Worm (Caenorhabditis elegans) whole organism, late embryonic: ENCODE data around the gene ugt-47.

Source experiments
- C38D4.7 ChIP-seq: fragments of 200-800 bp; sonication (Bioruptor generic); optimal IDR thresholded peaks from 2 replicates; lab custom pipeline; 2018; ENCODE audit warnings: mild to moderate bottlenecking, missing genetic modification characterization, moderate library complexity, missing compliant biosample characterization
- K09A11.1 ChIP-seq: sonication (generic microtip); optimal IDR thresholded peaks from 2 replicates; lab custom pipeline; 2017; ENCODE audit warnings: antibody characterized with exemption, mild to moderate bottlenecking, missing genetic modification characterization, missing compliant biosample characterization; ENCODE audit not compliant: insufficient read depth
- T23F11.4 ChIP-seq: fragments of 200-800 bp; sonication (Bioruptor generic); optimal IDR thresholded peaks from 2 replicates; lab custom pipeline; 2018; ENCODE audit warnings: mild to moderate bottlenecking, missing genetic modification characterization, missing compliant biosample characterization
- ahr-1 ChIP-seq: sonication (generic microtip); optimal IDR thresholded peaks from 2 replicates; lab custom pipeline; 2016; ENCODE audit warnings: missing genetic modification characterization, missing compliant biosample characterization
- ama-1 ChIP-seq: fragments of 150-350 bp; optimal IDR thresholded peaks from 2 replicates; lab custom pipeline; 2014
- ceh-14 ChIP-seq: sonication (generic microtip); optimal IDR thresholded peaks from 2 replicates; lab custom pipeline; 2016; ENCODE audit warnings: missing genotype, missing genetic modification characterization, missing compliant biosample characterization
- ceh-18 ChIP-seq: sonication (generic microtip); optimal IDR thresholded peaks from 2 replicates; lab custom pipeline; 2016; ENCODE audit warnings: missing genetic modification characterization, missing compliant biosample characterization
- ceh-19 ChIP-seq: fragments of 200-800 bp; sonication (Bioruptor generic); optimal IDR thresholded peaks from 2 replicates; lab custom pipeline; 2018; ENCODE audit warnings: mild to moderate bottlenecking, missing genetic modification characterization, missing compliant biosample characterization
- ceh-2 ChIP-seq: sonication (generic microtip); optimal IDR thresholded peaks from 2 replicates; lab custom pipeline; 2016; ENCODE audit warnings: missing genotype, missing genetic modification characterization, missing compliant biosample characterization
- ceh-22 ChIP-seq: sonication (generic microtip); optimal IDR thresholded peaks from 2 replicates; lab custom pipeline; 2017; ENCODE audit warnings: missing biosample characterization, missing genetic modification characterization
- ceh-24 ChIP-seq: sonication (generic microtip); optimal IDR thresholded peaks from 2 replicates; lab custom pipeline; 2016; ENCODE audit warnings: mild to moderate bottlenecking, missing genetic modification characterization, missing compliant biosample characterization
- ceh-31 ChIP-seq: sonication (generic microtip); optimal IDR thresholded peaks from 2 replicates; lab custom pipeline; 2016; ENCODE audit warnings: missing genetic modification characterization, missing compliant biosample characterization
- ceh-48 ChIP-seq: sonication (generic microtip); optimal IDR thresholded peaks from 2 replicates; lab custom pipeline; 2016; ENCODE audit warnings: missing genetic modification characterization, inconsistent platforms, missing compliant biosample characterization
- ceh-6 ChIP-seq: fragments of 200-800 bp; sonication (Bioruptor generic); optimal IDR thresholded peaks from 2 replicates; lab custom pipeline; 2018; ENCODE audit warnings: mild to moderate bottlenecking, missing genetic modification characterization, missing compliant biosample characterization
- che-1 ChIP-seq: sonication (generic microtip); optimal IDR thresholded peaks from 2 replicates; lab custom pipeline; 2016; ENCODE audit warnings: mild to moderate bottlenecking, missing genetic modification characterization, missing compliant biosample characterization
- dve-1 ChIP-seq: sonication (generic microtip); optimal IDR thresholded peaks from 2 replicates; lab custom pipeline; 2017; ENCODE audit warnings: antibody characterized with exemption, mild to moderate bottlenecking, missing genetic modification characterization, missing compliant biosample characterization
- ets-4 ChIP-seq: sonication (generic microtip); optimal IDR thresholded peaks from 2 replicates; lab custom pipeline; 2016; ENCODE audit warnings: missing genetic modification characterization, missing compliant biosample characterization
- fax-1 ChIP-seq: sonication (generic microtip); optimal IDR thresholded peaks from 2 replicates; lab custom pipeline; 2016; ENCODE audit warnings: missing genotype, missing genetic modification characterization, missing compliant biosample characterization
- fkh-6 ChIP-seq: sonication (generic microtip); optimal IDR thresholded peaks from 2 replicates; lab custom pipeline; 2016; ENCODE audit warnings: missing genetic modification characterization, missing compliant biosample characterization
- gmeb-2 ChIP-seq: sonication (generic microtip); optimal IDR thresholded peaks from 2 replicates; lab custom pipeline; 2016; ENCODE audit warnings: missing genetic modification characterization, inconsistent platforms, missing compliant biosample characterization
- hlh-13 ChIP-seq: fragments of 200-800 bp; sonication (Bioruptor generic); optimal IDR thresholded peaks from 2 replicates; lab custom pipeline; 2018; ENCODE audit warnings: mild to moderate bottlenecking, missing genetic modification characterization, missing compliant biosample characterization
- hlh-6 ChIP-seq: sonication (generic microtip); optimal IDR thresholded peaks from 2 replicates; lab custom pipeline; 2016; ENCODE audit warnings: missing genotype, missing genetic modification characterization, missing compliant biosample characterization
- lim-6 ChIP-seq: sonication (generic microtip); optimal IDR thresholded peaks from 2 replicates; lab custom pipeline; 2016; ENCODE audit warnings: missing genetic modification characterization, missing compliant biosample characterization
- madf-2 ChIP-seq: sonication (generic microtip); optimal IDR thresholded peaks from 2 replicates; lab custom pipeline; 2017; ENCODE audit warnings: missing genetic modification characterization, missing compliant biosample characterization
- nhr-232 ChIP-seq: sonication (generic microtip); optimal IDR thresholded peaks from 2 replicates; lab custom pipeline; 2016; ENCODE audit warnings: missing genetic modification characterization, missing compliant biosample characterization
- odd-2 ChIP-seq: sonication (generic microtip); optimal IDR thresholded peaks from 2 replicates; lab custom pipeline; 2017; ENCODE audit warnings: antibody characterized with exemption, mild to moderate bottlenecking, missing genetic modification characterization, missing compliant biosample characterization
- pag-3 ChIP-seq: sonication (generic microtip); optimal IDR thresholded peaks from 2 replicates; lab custom pipeline; 2016; ENCODE audit warnings: missing compliant biosample characterization, missing genetic modification characterization, borderline replicate concordance
- pha-4 ChIP-seq: fragments of 150-350 bp; optimal IDR thresholded peaks from 2 replicates; lab custom pipeline; 2018; ENCODE audit warnings: missing biosample characterization, missing genetic modification reagents, missing genetic modification characterization
- pqm-1 ChIP-seq: sonication (generic microtip); optimal IDR thresholded peaks from 2 replicates; lab custom pipeline; 2016; ENCODE audit warnings: missing genetic modification characterization, missing compliant biosample characterization
- pros-1 ChIP-seq: fragments of 150-350 bp; optimal IDR thresholded peaks from 2 replicates; lab custom pipeline; 2014; ENCODE audit warnings: missing biosample characterization, missing genetic modification reagents, missing genetic modification characterization
- ref-2 ChIP-seq: sonication (generic microtip); optimal IDR thresholded peaks from 2 replicates; lab custom pipeline; 2016; ENCODE audit warnings: missing genetic modification characterization, missing compliant biosample characterization
- sdc-2 ChIP-seq: sonication (generic microtip); optimal IDR thresholded peaks from 2 replicates; lab custom pipeline; 2016; ENCODE audit warnings: missing genotype, missing genetic modification characterization, missing compliant biosample characterization
- sox-4 ChIP-seq: sonication (generic microtip); optimal IDR thresholded peaks from 2 replicates; lab custom pipeline; 2017; ENCODE audit warnings: mild to moderate bottlenecking, missing genetic modification characterization, inconsistent platforms, missing compliant biosample characterization
- syd-9 ChIP-seq: sonication (generic microtip); optimal IDR thresholded peaks from 2 replicates; lab custom pipeline; 2016; ENCODE audit warnings: mild to moderate bottlenecking, missing genetic modification characterization, moderate library complexity, missing compliant biosample characterization
- tbx-2 ChIP-seq: sonication (generic microtip); optimal IDR thresholded peaks from 2 replicates; lab custom pipeline; 2016; ENCODE audit warnings: missing genetic modification characterization, missing compliant biosample characterization
- unc-3 ChIP-seq, 2 experiments: fragments of 200-800 bp in 1 of 2; sonication (Bioruptor generic) in 1 of 2; sonication (generic microtip) in 1 of 2; conservative IDR thresholded peaks in 1 of 2; optimal IDR thresholded peaks in 1 of 2; 2 replicates each; pipeline versions ENCODE4 v1.3.6 to Lab custom; 2016 to 2022; ENCODE audit warnings: missing compliant biosample characterization in 2 of 2, missing genetic modification characterization in 2 of 2, missing genetic modification reagents in 1 of 2
- unc-86 ChIP-seq: sonication (generic microtip); optimal IDR thresholded peaks from 2 replicates; lab custom pipeline; 2016; ENCODE audit warnings: missing genetic modification characterization, missing compliant biosample characterization

ugt-47 gene

DNA sequence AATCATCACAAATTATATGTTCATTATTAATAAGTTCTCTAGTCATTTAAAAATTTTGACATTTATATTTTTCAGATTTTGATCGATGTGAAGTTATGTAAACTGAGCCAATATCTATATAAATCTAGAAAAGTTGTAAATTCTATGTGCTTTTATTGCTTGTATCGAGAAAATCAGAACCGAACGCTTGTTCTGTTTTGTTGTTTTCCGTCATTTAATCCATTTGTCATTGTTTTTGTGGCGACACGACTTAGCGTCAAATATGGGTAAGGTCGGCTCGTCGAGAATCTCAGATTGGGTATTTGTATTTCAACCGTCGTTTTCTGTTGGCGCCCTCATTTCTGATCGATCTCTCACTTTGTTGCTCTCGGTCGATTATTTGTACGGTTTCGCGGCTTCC lies 15.9 kb upstream of the ugt-47 start, which contains the start of gene cht-5:
Gene cht-5, plus strand, starts transcription at position 301 of the 400 bp plus-strand sequence.
- no peak for TF ChIP-seq C38D4.7
- no peak for TF ChIP-seq fkh-6 (tag; lab: Kevin White, UChicago)
- no peak for TF ChIP-seq ets-4 (tag; lab: Kevin White, UChicago)
- TF ChIP-seq ahr-1 (tag; lab: Kevin White, UChicago), result no peak
- no peak for TF ChIP-seq hlh-6 (tag; lab: Kevin White, UChicago)
- no peak for TF ChIP-seq lim-6 (tag; lab: Kevin White, UChicago)
- TF ChIP-seq hlh-13, result no peak
- no peak for TF ChIP-seq ama-1
- TF ChIP-seq ceh-2, result no peak
- TF ChIP-seq, all 69 proteins: peak for 0

DNA sequence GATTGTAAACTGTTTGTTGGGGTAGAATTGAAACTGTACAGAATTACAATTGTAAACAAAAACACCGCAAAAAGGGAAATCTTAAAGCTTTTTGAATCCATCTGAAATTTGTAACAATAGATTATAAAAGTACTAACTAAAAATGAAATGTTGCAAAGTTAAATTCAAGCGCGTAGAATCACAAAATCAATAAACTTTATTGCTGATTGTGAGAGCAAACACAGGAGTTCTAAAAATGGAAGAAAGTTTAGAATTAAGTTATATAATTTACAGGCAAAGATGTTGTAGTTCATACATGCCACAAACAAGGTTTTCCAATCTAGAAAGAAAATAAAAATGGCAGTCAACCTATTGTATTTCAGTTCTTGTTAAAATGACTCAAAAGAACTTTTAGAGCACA lies 13.8 kb upstream of the ugt-47 start, which contains the start of gene C08B6.3:
Gene C08B6.3, minus strand, starts transcription at position 101 of the 400 bp plus-strand sequence.
- TF ChIP-seq unc-3 (GFP tag; conservative IDR thresholded peaks at IDR 0.05; lab: Robert Waterston, UW) (no peak), unc-3 (tag; optimal IDR thresholded peaks at IDR 0.05; lab: Kevin White, UChicago) (no peak), nhr-232 (no peak), ceh-22 (tag; lab: Kevin White, UChicago) (no peak), ceh-19 (no peak), gmeb-2 (tag; lab: Kevin White, UChicago) (no peak), madf-2 (tag; lab: Kevin White, UChicago) (no peak), ceh-18 (tag; lab: Kevin White, UChicago) (no peak), ref-2 (tag; lab: Kevin White, UChicago) (no peak), pqm-1 (tag; lab: Kevin White, UChicago) (no peak), hlh-6 (tag; lab: Kevin White, UChicago) (no peak), T23F11.4 (GFP tag; lab: Kevin White, UChicago) (no peak), unc-86 (tag; lab: Kevin White, UChicago) (no peak), ceh-24 (tag; lab: Kevin White, UChicago) (no peak), pros-1 (tag; lab: Kevin White, UChicago) (no peak), tbx-2 (tag; lab: Kevin White, UChicago) (no peak)

DNA sequence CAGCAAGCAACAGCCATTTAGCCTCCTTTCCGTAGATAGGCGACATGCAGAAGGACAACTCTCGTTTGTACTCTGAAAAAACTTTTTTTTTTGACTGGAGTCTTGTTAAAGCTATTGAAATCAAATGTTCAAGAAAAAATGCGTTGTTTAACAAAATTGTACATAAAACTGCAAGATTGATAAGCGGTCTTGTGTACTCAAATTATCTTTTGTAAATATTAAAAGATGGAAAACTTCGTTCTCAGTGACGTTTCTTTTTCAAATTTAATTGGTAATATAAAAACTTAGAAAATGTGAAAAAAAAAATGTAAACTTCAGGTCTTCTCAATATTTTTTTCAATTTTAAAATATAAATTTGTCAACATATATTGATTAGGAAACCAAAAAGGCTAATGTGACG lies 12.7 kb upstream of the ugt-47 start:
- no peak for TF ChIP-seq sdc-2 (tag; lab: Kevin White, UChicago)

DNA sequence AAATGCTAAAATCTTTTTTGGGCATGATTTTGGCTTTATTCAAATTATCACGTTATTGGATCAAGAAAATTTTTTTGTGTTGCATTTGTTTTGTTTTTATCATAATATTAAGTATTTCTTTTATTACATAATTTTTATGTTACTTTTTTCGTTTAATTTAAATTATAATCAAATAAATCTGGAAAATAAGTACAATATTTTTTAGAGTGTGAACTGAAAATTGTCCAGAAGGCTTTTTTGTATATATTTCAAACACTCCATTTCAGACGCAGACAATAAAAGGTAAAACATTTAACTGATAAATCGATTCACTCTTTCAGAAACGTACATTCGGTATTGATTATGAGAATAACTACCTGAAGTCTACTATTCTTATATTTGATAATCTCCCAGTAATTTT lies 8.9 kb upstream of the ugt-47 start, which contains the start of gene C08B6.11:
Gene C08B6.11, plus strand, starts transcription at position 301 of the 400 bp plus-strand sequence.
- TF ChIP-seq sox-4, result no peak
- no peak for TF ChIP-seq ceh-31
- no peak for TF ChIP-seq fkh-6 (tag; lab: Kevin White, UChicago)
- TF ChIP-seq hlh-13, result no peak
- no peak for TF ChIP-seq syd-9 (tag; lab: Kevin White, UChicago)
- TF ChIP-seq ceh-14, result no peak
- TF ChIP-seq unc-3 (GFP tag; conservative IDR thresholded peaks at IDR 0.05; lab: Robert Waterston, UW), result no peak
- TF ChIP-seq unc-3 (tag; optimal IDR thresholded peaks at IDR 0.05; lab: Kevin White, UChicago), result no peak
- no peak for TF ChIP-seq pag-3
- TF ChIP-seq lim-6 (tag; lab: Kevin White, UChicago), result no peak
- TF ChIP-seq odd-2 (tag; lab: Kevin White, UChicago), result no peak
- no peak for TF ChIP-seq ceh-22 (tag; lab: Kevin White, UChicago)
- TF ChIP-seq fax-1, result no peak
- no peak for TF ChIP-seq che-1

DNA sequence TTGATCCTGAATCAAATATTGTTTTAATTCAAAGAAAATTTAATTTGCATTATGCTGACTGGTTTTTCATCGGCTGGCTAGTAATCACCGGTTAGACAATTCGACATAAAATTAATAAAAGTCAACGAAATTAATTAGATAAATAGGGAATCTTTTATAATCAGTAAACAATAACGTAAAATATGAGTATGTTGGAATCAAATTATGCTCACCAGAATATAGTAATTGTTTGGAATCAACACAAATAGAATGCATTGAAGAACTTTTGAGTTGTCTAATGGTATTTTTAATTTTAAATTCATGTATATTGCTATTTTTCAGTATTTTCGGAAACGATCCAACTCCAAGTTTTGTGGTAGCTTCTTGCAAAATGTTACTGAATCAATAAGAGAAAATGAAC lies 7.0 kb upstream of the ugt-47 start, which contains the start of gene C08B6.2:
Gene C08B6.2, plus strand, starts transcription at position 301 of the 400 bp plus-strand sequence.
- no peak for TF ChIP-seq dve-1 (tag; lab: Kevin White, UChicago)
- no peak for TF ChIP-seq gmeb-2 (tag; lab: Kevin White, UChicago)
- no peak for TF ChIP-seq K09A11.1 (tag; lab: Kevin White, UChicago)
- no peak for TF ChIP-seq ceh-6
- no peak for TF ChIP-seq ceh-22 (tag; lab: Kevin White, UChicago)
- no peak for TF ChIP-seq ahr-1 (tag; lab: Kevin White, UChicago)
- TF ChIP-seq pha-4 (tag; lab: Kevin White, UChicago), result no peak
- no peak for TF ChIP-seq C38D4.7
- TF ChIP-seq ceh-48 (tag; lab: Kevin White, UChicago), result no peak
- no peak for TF ChIP-seq lim-6 (tag; lab: Kevin White, UChicago)
- no peak for TF ChIP-seq nhr-232
- TF ChIP-seq, all 69 proteins: peak for 0
